Worm (Caenorhabditis elegans): ENCODE data around the gene nhr-203.

DNA sequence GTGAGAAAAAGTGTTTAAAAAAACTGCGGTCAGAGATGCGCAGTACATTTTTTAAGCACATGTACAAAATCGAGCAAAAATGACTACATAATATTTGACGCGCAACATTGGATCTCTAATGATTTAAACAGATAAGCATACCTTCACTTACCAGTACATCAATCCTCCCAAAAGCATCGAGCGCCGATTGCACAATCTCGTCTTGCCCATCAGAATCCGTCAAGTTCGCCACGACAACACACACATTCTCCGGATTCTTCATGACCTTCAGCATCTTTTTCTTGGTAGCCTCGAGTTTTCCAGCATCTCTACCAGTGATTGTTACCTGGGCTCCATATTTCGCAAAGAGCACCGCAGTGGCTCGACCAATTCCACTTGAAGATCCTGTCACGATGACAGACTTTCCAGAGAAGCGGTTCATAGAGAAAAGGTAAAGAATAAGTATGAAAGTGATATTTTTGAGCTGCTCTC lies 43.2 kb downstream of the nhr-203 start, which contains the start of gene T01G6.10:
- TF ChIP-seq him-1 (tag; optimal IDR thresholded peaks at IDR 0.05) (no peak), W03F9.2 (tag; optimal IDR thresholded peaks at IDR 0.05) (no peak), dao-5 (tag; optimal IDR thresholded peaks at IDR 0.05) (no peak)

Measured in whole organism, L4/young adult.